Comparison of ENCODE assay signal across 4 worm cellular contexts in the genomic region with DNA sequence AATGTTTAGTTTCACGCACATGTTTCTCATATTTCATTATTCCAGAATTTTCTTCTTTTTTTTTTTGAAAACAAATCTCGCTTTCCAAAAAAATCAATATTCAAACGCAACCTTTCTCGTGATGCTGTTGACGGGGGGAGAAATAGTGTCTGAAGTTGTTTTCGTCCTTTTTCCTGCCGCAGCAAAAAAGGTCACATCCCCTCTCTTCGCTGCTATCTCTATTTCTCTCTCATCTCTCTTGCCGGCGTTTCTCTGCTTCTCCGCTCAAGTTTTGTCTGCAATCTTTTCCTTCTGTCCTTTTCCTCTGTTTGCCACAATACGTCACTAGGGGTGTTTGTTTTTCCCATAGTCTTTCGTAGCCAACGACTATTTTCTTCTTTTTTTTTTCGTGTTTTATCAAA.
TF ChIP-seq lines count a peak whose summit lies in the region.

No protein-coding gene starts in this region.

TF ChIP-seq in whole organism, L1 larva, 84 proteins besides CTCF, POLR2A, EP300 and RAD21 (continued from another document):
- TF ChIP-seq mdl-1 (tag; optimal IDR thresholded peaks at IDR 0.05; lab: Kevin White, UChicago) (peak in 1 of 2 experiments; percentile 84), isw-1 (GFP tag; IDR thresholded peaks at IDR 0.05; lab: Robert Waterston, UW) (peak; percentile 7; the same call in 1 of the 2 replicates), ama-1 (optimal IDR thresholded peaks at IDR 0.05; lab: Kevin White, UChicago) (peak; percentile 11), nhr-20 (tag; optimal IDR thresholded peaks at IDR 0.05; lab: Kevin White, UChicago) (peak; percentile 89), xbp-1 (tag; optimal IDR thresholded peaks at IDR 0.05; lab: Kevin White, UChicago) (peak; percentile 61), nhr-28 (tag; optimal IDR thresholded peaks at IDR 0.05; lab: Kevin White, UChicago) (no peak), nhr-237 (tag; optimal IDR thresholded peaks at IDR 0.05; lab: Kevin White, UChicago) (peak; percentile 52), ceh-8 (GFP tag; optimal IDR thresholded peaks at IDR 0.05; lab: Kevin White, UChicago) (no peak), nhr-90 (tag; optimal IDR thresholded peaks at IDR 0.05; lab: Kevin White, UChicago; ENCODE audit: poor library complexity) (peak; percentile 82), F16B12.6 (tag; optimal IDR thresholded peaks at IDR 0.05; lab: Kevin White, UChicago) (peak; percentile 13), efl-1 (optimal IDR thresholded peaks at IDR 0.05; lab: Kevin White, UChicago) (peak; percentile 54 to 59), efl-1 (GFP tag; optimal IDR thresholded peaks at IDR 0.05 in 1 of 2; lab: Kevin White, UChicago) (peak; percentile 15 to 62), nhr-47 (tag; optimal IDR thresholded peaks at IDR 0.05; lab: Kevin White, UChicago) (peak; percentile 77), tbx-2 (tag; optimal IDR thresholded peaks at IDR 0.05; lab: Kevin White, UChicago) (peak; percentile 75), pax-3 (tag; optimal IDR thresholded peaks at IDR 0.05; lab: Kevin White, UChicago) (no peak), mab-9 (GFP tag; IDR thresholded peaks at IDR 0.05; lab: Robert Waterston, UW) (no peak), blmp-1 (tag; optimal IDR thresholded peaks at IDR 0.05; lab: Kevin White, UChicago) (peak; percentile 91), rnt-1 (tag; optimal IDR thresholded peaks at IDR 0.05; lab: Kevin White, UChicago) (peak; percentile 59), mef-2 (tag; optimal IDR thresholded peaks at IDR 0.05; lab: Kevin White, UChicago) (peak; percentile 32), lin-13 (GFP tag; optimal IDR thresholded peaks at IDR 0.05; lab: Kevin White, UChicago) (peak; percentile 57), nhr-11 (tag; optimal IDR thresholded peaks at IDR 0.05; lab: Kevin White, UChicago) (peak; percentile 51), egl-27 (tag; optimal IDR thresholded peaks at IDR 0.05; lab: Kevin White, UChicago) (peak in 1 of 2 experiments; percentile 49), ztf-4 (tag; optimal IDR thresholded peaks at IDR 0.05; lab: Kevin White, UChicago) (no peak), nhr-77 (tag; optimal IDR thresholded peaks at IDR 0.05; lab: Kevin White, UChicago) (peak; percentile 77), nhr-85 (tag; lab: Kevin White, UChicago) (peak; percentile 94), jun-1 (tag; optimal IDR thresholded peaks at IDR 0.05; lab: Kevin White, UChicago) (peak; percentile 43), lsy-2 (tag; optimal IDR thresholded peaks at IDR 0.05; lab: Kevin White, UChicago) (peak; percentile 66 to 81)

TF ChIP-seq in whole organism, L2 larva, 48 proteins besides CTCF, POLR2A, EP300 and RAD21 (continued from another document):
- TF ChIP-seq egl-27 (tag; optimal IDR thresholded peaks at IDR 0.05; lab: Kevin White, UChicago) (peak; percentile 58), nhr-23 (tag; optimal IDR thresholded peaks at IDR 0.05; lab: Kevin White, UChicago) (no peak), R02D3.7 (tag; optimal IDR thresholded peaks at IDR 0.05; lab: Kevin White, UChicago) (no peak), lin-11 (tag; optimal IDR thresholded peaks at IDR 0.05; lab: Kevin White, UChicago) (peak; percentile 41)

TF ChIP-seq in whole organism, L3 larva, 47 proteins besides CTCF, POLR2A, EP300 and RAD21 (continued from another document):
- TF ChIP-seq pha-4 (tag; optimal IDR thresholded peaks at IDR 0.05; lab: Kevin White, UChicago) (peak; percentile 97), ceh-9 (tag; optimal IDR thresholded peaks at IDR 0.05; lab: Kevin White, UChicago) (no peak), ceh-28 (tag; optimal IDR thresholded peaks at IDR 0.05; lab: Kevin White, UChicago) (peak; percentile 81), ceh-16 (tag; optimal IDR thresholded peaks at IDR 0.05; lab: Kevin White, UChicago) (no peak), snpc-4 (tag; optimal IDR thresholded peaks at IDR 0.05; lab: Kevin White, UChicago) (peak; percentile 51), nhr-25 (tag; optimal IDR thresholded peaks at IDR 0.05; lab: Kevin White, UChicago) (peak; percentile 93), nhr-43 (tag; optimal IDR thresholded peaks at IDR 0.05; lab: Kevin White, UChicago; ENCODE audit: poor library complexity, severe bottlenecking) (peak; percentile 56), sea-2 (GFP tag; optimal IDR thresholded peaks at IDR 0.05; lab: Kevin White, UChicago) (peak; percentile 23), ceh-82 (tag; optimal IDR thresholded peaks at IDR 0.05; lab: Kevin White, UChicago) (no peak), hmg-11 (tag; optimal IDR thresholded peaks at IDR 0.05; lab: Kevin White, UChicago) (peak; percentile 78), lin-39 (tag; optimal IDR thresholded peaks at IDR 0.05; lab: Kevin White, UChicago) (peak; percentile 88), aly-2 (tag; optimal IDR thresholded peaks at IDR 0.05; lab: Kevin White, UChicago) (no peak), skn-1 (tag; optimal IDR thresholded peaks at IDR 0.05; lab: Kevin White, UChicago) (peak; percentile 81)
TF ChIP-seq in whole organism, L3 larva: peak in this region for 21.

TF ChIP-seq in whole organism, L4 larva, 104 proteins besides CTCF, POLR2A, EP300 and RAD21 (continued from another document):
- TF ChIP-seq nhr-237 (tag; optimal IDR thresholded peaks at IDR 0.05; lab: Kevin White, UChicago) (no peak), mxl-3 (GFP tag; optimal IDR thresholded peaks at IDR 0.05; lab: Kevin White, UChicago) (peak; percentile 44), sdz-12 (GFP tag; optimal IDR thresholded peaks at IDR 0.05; lab: Kevin White, UChicago) (no peak), nhr-42 (GFP tag; IDR thresholded peaks at IDR 0.05; lab: Robert Waterston, UW) (peak; percentile 41; the same call in 1 of the 2 replicates), snpc-4 (tag; optimal IDR thresholded peaks at IDR 0.05; lab: Kevin White, UChicago) (no peak), lir-3 (tag; optimal IDR thresholded peaks at IDR 0.05; lab: Kevin White, UChicago) (no peak), daf-16 (GFP tag; optimal IDR thresholded peaks at IDR 0.05; lab: Kevin White, UChicago) (peak in 1 of 2 experiments; percentile 86), daf-16 (tag; optimal IDR thresholded peaks at IDR 0.05; lab: Kevin White, UChicago) (peak; percentile 99), mdt-29 (GFP tag; IDR thresholded peaks at IDR 0.05; lab: Robert Waterston, UW) (no peak), lin-15B (tag; optimal IDR thresholded peaks at IDR 0.05; lab: Kevin White, UChicago) (no peak), nhr-76 (tag; optimal IDR thresholded peaks at IDR 0.05; lab: Kevin White, UChicago) (no peak), Y75B8A.6 (GFP tag; IDR thresholded peaks at IDR 0.05; lab: Robert Waterston, UW) (no peak), daf-12 (tag; optimal IDR thresholded peaks at IDR 0.05; lab: Kevin White, UChicago) (no peak), nhr-10 (tag; optimal IDR thresholded peaks at IDR 0.05; lab: Kevin White, UChicago) (no peak), rbr-2 (tag; optimal IDR thresholded peaks at IDR 0.05; lab: Kevin White, UChicago) (peak; percentile 80), hmg-1.1 (GFP tag; IDR thresholded peaks at IDR 0.05; lab: Robert Waterston, UW) (peak; percentile 74), unc-39 (tag; optimal IDR thresholded peaks at IDR 0.05; lab: Kevin White, UChicago) (no peak), egl-27 (tag; optimal IDR thresholded peaks at IDR 0.05; lab: Kevin White, UChicago) (no peak), cey-2 (tag; optimal IDR thresholded peaks at IDR 0.05; lab: Kevin White, UChicago; ENCODE audit: borderline replicate concordance, insufficient read depth) (no peak), unc-62 (GFP tag; optimal IDR thresholded peaks at IDR 0.05 in 1 of 2; lab: Kevin White, UChicago) (peak in 1 of 2 experiments; percentile 96), unc-62 (tag; optimal IDR thresholded peaks at IDR 0.05; lab: Kevin White, UChicago) (no peak), spr-1 (tag; optimal IDR thresholded peaks at IDR 0.05; lab: Kevin White, UChicago) (no peak), lin-38 (GFP tag; IDR thresholded peaks at IDR 0.05; lab: Robert Waterston, UW) (no peak; the same call in 1 of the 2 replicates), nhr-102 (tag; optimal IDR thresholded peaks at IDR 0.05; lab: Kevin White, UChicago) (peak; percentile 22), arid-1 (GFP tag; conservative IDR thresholded peaks at IDR 0.05; lab: Robert Waterston, UW) (no peak), ceh-20 (GFP tag; IDR thresholded peaks at IDR 0.05; lab: Robert Waterston, UW) (0 out of 2 replicates have a peak, but pooled peaks have one; percentile 37), ctbp-1 (GFP tag; IDR thresholded peaks at IDR 0.05; lab: Robert Waterston, UW) (0 out of 2 replicates have a peak, but pooled peaks have one; percentile 20), mdl-1 (tag; optimal IDR thresholded peaks at IDR 0.05; lab: Kevin White, UChicago) (peak; percentile 63 to 89), ceh-44 (GFP tag; IDR thresholded peaks at IDR 0.05; lab: Robert Waterston, UW) (no peak), daf-8 (GFP tag; IDR thresholded peaks at IDR 0.05; lab: Robert Waterston, UW) (no peak), vab-7 (GFP tag; IDR thresholded peaks at IDR 0.05; lab: Robert Waterston, UW) (0 out of 2 replicates have a peak, but pooled peaks have one; percentile 21), ztf-11 (tag; optimal IDR thresholded peaks at IDR 0.05; lab: Kevin White, UChicago) (no peak), zag-1 (tag; optimal IDR thresholded peaks at IDR 0.05; lab: Kevin White, UChicago) (no peak), dmd-9 (GFP tag; IDR thresholded peaks at IDR 0.05; lab: Robert Waterston, UW) (no peak), F10B5.3 (tag; optimal IDR thresholded peaks at IDR 0.05; lab: Kevin White, UChicago) (no peak), snpc-1.2 (GFP tag; IDR thresholded peaks at IDR 0.05; lab: Robert Waterston, UW) (no peak), duxl-1 (tag; optimal IDR thresholded peaks at IDR 0.05; lab: Kevin White, UChicago; ENCODE audit: poor library complexity) (no peak), lin-1 (GFP tag; IDR thresholded peaks at IDR 0.05; lab: Robert Waterston, UW) (0 out of 2 replicates have a peak, but pooled peaks have one; percentile 30), dpl-1 (GFP tag; optimal IDR thresholded peaks at IDR 0.05; lab: Kevin White, UChicago) (peak; percentile 54), F26F4.8 (GFP tag; conservative IDR thresholded peaks at IDR 0.05; lab: Robert Waterston, UW) (no peak), hif-1 (tag; optimal IDR thresholded peaks at IDR 0.05; lab: Kevin White, UChicago) (peak in 1 of 2 experiments; percentile 51), nhr-41 (GFP tag; IDR thresholded peaks at IDR 0.05; lab: Robert Waterston, UW) (0 out of 2 replicates have a peak, but pooled peaks have one; percentile 33), nhr-48 (tag; optimal IDR thresholded peaks at IDR 0.05; lab: Kevin White, UChicago) (peak; percentile 16), lin-39 (tag; optimal IDR thresholded peaks at IDR 0.05; lab: Kevin White, UChicago) (no peak), dve-1 (tag; optimal IDR thresholded peaks at IDR 0.05; lab: Kevin White, UChicago; ENCODE audit: insufficient read depth) (peak; percentile 91), tra-1 (GFP tag; IDR thresholded peaks at IDR 0.05; lab: Robert Waterston, UW) (peak; percentile 69), ceh-82 (tag; optimal IDR thresholded peaks at IDR 0.05; lab: Kevin White, UChicago) (no peak), ZK546.5 (tag; optimal IDR thresholded peaks at IDR 0.05; lab: Kevin White, UChicago) (no peak), pqm-1 (tag; optimal IDR thresholded peaks at IDR 0.05; lab: Kevin White, UChicago) (no peak), ceh-62 (tag; optimal IDR thresholded peaks at IDR 0.05; lab: Kevin White, UChicago) (no peak), mxl-2 (GFP tag; conservative IDR thresholded peaks at IDR 0.05; lab: Robert Waterston, UW) (no peak), zip-11 (GFP tag; IDR thresholded peaks at IDR 0.05; lab: Robert Waterston, UW) (no peak), Y48G9A.11 (GFP tag; IDR thresholded peaks at IDR 0.05; lab: Robert Waterston, UW) (no peak), D1046.2 (GFP tag; IDR thresholded peaks at IDR 0.05; lab: Robert Waterston, UW) (no peak), tag-97 (GFP tag; IDR thresholded peaks at IDR 0.05; lab: Robert Waterston, UW) (no peak), ceh-28 (tag; optimal IDR thresholded peaks at IDR 0.05; lab: Kevin White, UChicago) (peak; percentile 32), gei-8 (GFP tag; optimal IDR thresholded peaks at IDR 0.05; lab: Kevin White, UChicago) (no peak), attf-4 (tag; optimal IDR thresholded peaks at IDR 0.05; lab: Kevin White, UChicago) (no peak), hlh-30 (tag; optimal IDR thresholded peaks at IDR 0.05; lab: Kevin White, UChicago; ENCODE audit: insufficient read depth) (peak; percentile 96), F44E2.7 (GFP tag; IDR thresholded peaks at IDR 0.05; lab: Robert Waterston, UW) (no peak), skn-1 (tag; optimal IDR thresholded peaks at IDR 0.05; lab: Kevin White, UChicago) (no peak), zip-2 (tag; optimal IDR thresholded peaks at IDR 0.05; lab: Kevin White, UChicago) (peak; percentile 17), php-3 (GFP tag; IDR thresholded peaks at IDR 0.05; lab: Robert Waterston, UW) (no peak), nhr-28 (tag; optimal IDR thresholded peaks at IDR 0.05; lab: Kevin White, UChicago) (peak; percentile 96), zfp-3 (GFP tag; conservative IDR thresholded peaks at IDR 0.05; lab: Robert Waterston, UW) (no peak), R02D3.7 (tag; optimal IDR thresholded peaks at IDR 0.05; lab: Kevin White, UChicago) (no peak), ceh-32 (tag; optimal IDR thresholded peaks at IDR 0.05; lab: Kevin White, UChicago; ENCODE audit: poor library complexity) (no peak), lin-29 (GFP tag; IDR thresholded peaks at IDR 0.05; lab: Robert Waterston, UW) (no peak), dmd-6 (GFP tag; IDR thresholded peaks at IDR 0.05; lab: Robert Waterston, UW) (peak; percentile 73), fos-1 (tag; optimal IDR thresholded peaks at IDR 0.05; lab: Kevin White, UChicago) (no peak), ZK337.2 (GFP tag; IDR thresholded peaks at IDR 0.05; lab: Robert Waterston, UW) (no peak), T20F7.1 (GFP tag; optimal IDR thresholded peaks at IDR 0.05; lab: Kevin White, UChicago) (peak; percentile 48), aha-1 (tag; lab: Kevin White, UChicago) (peak; percentile 18)
TF ChIP-seq in whole organism, L4 larva: peak in this region for 39.
